Fruit fly (Drosophila melanogaster): ENCODE measurements around the gene CG42502.

Gene CG42502

dm6 chr2L:18776559-18776958 is 34.5 kb downstream of the CG42502 start:
- TF ChIP-seq CTCF (GFP tag; optimal IDR thresholded peaks at IDR 0.05) (peak; percentile 94), Dek (tag; optimal IDR thresholded peaks at IDR 0.05) (peak; percentile 22), NFAT (GFP tag; IDR thresholded peaks at IDR 0.05) (peak; percentile 19; the same call in 1 of the 2 replicates), Ets65A (GFP tag) (peak; percentile 2), CG2712 (tag; optimal IDR thresholded peaks at IDR 0.05) (peak; percentile 19), knrl (GFP tag; IDR thresholded peaks at IDR 0.05; ENCODE audit: partially characterized antibody) (peak; percentile 56; the same call in 2 of the 3 replicates), CG3847 (GFP tag; IDR thresholded peaks at IDR 0.05) (peak; percentile 14; the same call in 1 of the 2 replicates), Atf-2 (GFP tag; optimal IDR thresholded peaks at IDR 0.05) (no peak), stwl (tag; optimal IDR thresholded peaks at IDR 0.05) (peak; percentile 52), HmgZ (tag; optimal IDR thresholded peaks at IDR 0.05) (peak; percentile 33), hb (GFP tag; IDR thresholded peaks at IDR 0.05; ENCODE audit: partially characterized antibody) (0 out of 3 replicates have a peak, but pooled peaks have one; percentile 24), CG7839 (tag; optimal IDR thresholded peaks at IDR 0.05) (peak; percentile 23), Bgb (GFP tag; IDR thresholded peaks at IDR 0.05; ENCODE audit: partially characterized antibody) (peak; percentile 51), Xbp1 (GFP tag; optimal IDR thresholded peaks at IDR 0.05) (peak; percentile 1), gem (tag; optimal IDR thresholded peaks at IDR 0.05) (no peak), BEAF-32 (GFP tag; optimal IDR thresholded peaks at IDR 0.05) (no peak), CG10462 (GFP tag; optimal IDR thresholded peaks at IDR 0.05) (no peak), Abd-B (GFP tag; optimal IDR thresholded peaks at IDR 0.05) (peak; percentile 27), otp (GFP tag; IDR thresholded peaks at IDR 0.05) (0 out of 3 replicates have a peak, but pooled peaks have one; percentile 21), Poxn (GFP tag; IDR thresholded peaks at IDR 0.05) (no peak), phol (tag; optimal IDR thresholded peaks at IDR 0.05) (peak; percentile 4), Lhr (GFP tag; optimal IDR thresholded peaks at IDR 0.05) (peak; percentile 30), Mrtf (GFP tag; IDR thresholded peaks at IDR 0.05) (no peak), zen (tag; optimal IDR thresholded peaks at IDR 0.05) (peak; percentile 75), pita (GFP tag; optimal IDR thresholded peaks at IDR 0.05) (peak; percentile 71), CG2199 (GFP tag; IDR thresholded peaks at IDR 0.05) (peak; percentile 76; the same call in 2 of the 3 replicates), slou (GFP tag; optimal IDR thresholded peaks at IDR 0.05) (peak; percentile 6), CG9817 (tag; optimal IDR thresholded peaks at IDR 0.05) (peak; percentile 2), fd64A (GFP tag; optimal IDR thresholded peaks at IDR 0.05) (no peak), CG16813 (GFP tag; IDR thresholded peaks at IDR 0.05; ENCODE audit: partially characterized antibody) (peak; percentile 44; the same call in 1 of the 3 replicates), nerfin-1 (tag; optimal IDR thresholded peaks at IDR 0.05) (no peak), sens (GFP tag) (peak; percentile 9), jumu (GFP tag; optimal IDR thresholded peaks at IDR 0.05) (no peak), trem (tag; optimal IDR thresholded peaks at IDR 0.05) (peak; percentile 25), Med (GFP tag) (peak; percentile 58), nmo (GFP tag; optimal IDR thresholded peaks at IDR 0.05) (peak; percentile 8), tgo (GFP tag; IDR thresholded peaks at IDR 0.05) (no peak), CG42726 (GFP tag; IDR thresholded peaks at IDR 0.05; ENCODE audit: partially characterized antibody) (peak; percentile 67; the same call in 1 of the 2 replicates), CoRest (tag; optimal IDR thresholded peaks at IDR 0.05) (peak; percentile 32), amos (GFP tag; IDR thresholded peaks at IDR 0.05; ENCODE audit: partially characterized antibody) (peak; percentile 61; the same call in 1 of the 2 replicates), Jarid2 (GFP tag; optimal IDR thresholded peaks at IDR 0.05) (peak; percentile 60), NfI (GFP tag; optimal IDR thresholded peaks at IDR 0.05) (peak; percentile 7), slbo (GFP tag; IDR thresholded peaks at IDR 0.05) (peak; percentile 21; the same call in 1 of the 2 replicates)
